ENCODE assay signal across 1 fruit fly cellular context in genomic region chr2L:11280090-11280489, dm6.
TF ChIP-seq lines count a peak whose summit lies in the region.

Gene Ppt2, plus strand, starts transcription at chr2L:11280298.

TF ChIP-seq in whole organism, embryonic, 481 proteins besides CTCF, POLR2A, EP300 and RAD21 (continued from another document):
- TF ChIP-seq CG34224 (GFP tag; IDR thresholded peaks at IDR 0.05; lab: Robert Waterston, UW; ENCODE audit: partially characterized antibody) (no peak; the same call in 2 of the 3 replicates), stc (GFP tag; IDR thresholded peaks at IDR 0.05; lab: Robert Waterston, UW) (no peak), MBD-R2 (GFP tag; IDR thresholded peaks at IDR 0.05; lab: Robert Waterston, UW) (peak; percentile 73), Sox100B (GFP tag; optimal IDR thresholded peaks at IDR 0.05; lab: Kevin White, UChicago) (no peak), CHES-1-like (GFP tag; optimal IDR thresholded peaks at IDR 0.05; lab: Kevin White, UChicago) (peak; percentile 57), CG3281 (GFP tag; optimal IDR thresholded peaks at IDR 0.05; lab: Kevin White, UChicago) (no peak), Dbx (GFP tag; IDR thresholded peaks at IDR 0.05; lab: Robert Waterston, UW) (no peak), CG1603 (tag; optimal IDR thresholded peaks at IDR 0.05; lab: Kevin White, UChicago) (peak; percentile 77), CG16779 (GFP tag; IDR thresholded peaks at IDR 0.05; lab: Robert Waterston, UW) (no peak), CG10267 (tag; optimal IDR thresholded peaks at IDR 0.05; lab: Kevin White, UChicago) (peak; percentile 28), CG12071 (GFP tag; optimal IDR thresholded peaks at IDR 0.05; lab: Kevin White, UChicago) (no peak), inv (GFP tag; IDR thresholded peaks at IDR 0.05; lab: Robert Waterston, UW; ENCODE audit: partially characterized antibody) (no peak), CG2116 (GFP tag; optimal IDR thresholded peaks at IDR 0.05; lab: Kevin White, UChicago) (peak; percentile 57), CG1024 (GFP tag; IDR thresholded peaks at IDR 0.05; lab: Robert Waterston, UW) (no peak), Sox102F (GFP tag; optimal IDR thresholded peaks at IDR 0.05; lab: Kevin White, UChicago) (no peak), unc-4 (GFP tag; IDR thresholded peaks at IDR 0.05; lab: Robert Waterston, UW; ENCODE audit: partially characterized antibody) (0 out of 2 replicates have a peak, but pooled peaks have one; percentile 13), CG15514 (GFP tag; optimal IDR thresholded peaks at IDR 0.05; lab: Kevin White, UChicago) (peak; percentile 64), Dad (GFP tag; optimal IDR thresholded peaks at IDR 0.05; lab: Kevin White, UChicago) (no peak), CG3726 (GFP tag; IDR thresholded peaks at IDR 0.05; lab: Robert Waterston, UW) (no peak), Dref (GFP tag; IDR thresholded peaks at IDR 0.05; lab: Robert Waterston, UW) (peak; percentile 50), eyg (GFP tag; optimal IDR thresholded peaks at IDR 0.05; lab: Kevin White, UChicago) (no peak), Stat92E (GFP tag; optimal IDR thresholded peaks at IDR 0.05; lab: Kevin White, UChicago) (no peak), Eip74EF (GFP tag; optimal IDR thresholded peaks at IDR 0.05; lab: Kevin White, UChicago) (no peak), Sin3A (optimal IDR thresholded peaks at IDR 0.05; lab: Kevin White, UChicago) (peak; percentile 41), peb (GFP tag; IDR thresholded peaks at IDR 0.05; lab: Robert Waterston, UW) (no peak), CG4328 (GFP tag; optimal IDR thresholded peaks at IDR 0.05; lab: Kevin White, UChicago) (no peak), CG30403 (GFP tag; optimal IDR thresholded peaks at IDR 0.05; lab: Kevin White, UChicago) (no peak), Deaf1 (tag; optimal IDR thresholded peaks at IDR 0.05; lab: Kevin White, UChicago) (peak; percentile 39), sob (GFP tag; IDR thresholded peaks at IDR 0.05; lab: Robert Waterston, UW) (peak; percentile 52; the same call in 1 of the 2 replicates), CG31224 (GFP tag; IDR thresholded peaks at IDR 0.05; lab: Robert Waterston, UW) (no peak), CG6689 (GFP tag; IDR thresholded peaks at IDR 0.05; lab: Robert Waterston, UW) (no peak), Ssrp (tag; optimal IDR thresholded peaks at IDR 0.05; lab: Kevin White, UChicago) (no peak), CG4617 (GFP tag; optimal IDR thresholded peaks at IDR 0.05; lab: Kevin White, UChicago; ENCODE audit: borderline replicate concordance) (peak; percentile 71), Aef1 (GFP tag; IDR thresholded peaks at IDR 0.05; lab: Robert Waterston, UW) (peak; percentile 52; the same call in 1 of the 3 replicates), Vsx1 (GFP tag; optimal IDR thresholded peaks at IDR 0.05; lab: Kevin White, UChicago) (peak; percentile 100), mirr (GFP tag; optimal IDR thresholded peaks at IDR 0.05; lab: Kevin White, UChicago) (no peak), CG43689 (GFP tag; IDR thresholded peaks at IDR 0.05; lab: Robert Waterston, UW) (no peak), HmgZ (tag; optimal IDR thresholded peaks at IDR 0.05; lab: Kevin White, UChicago) (peak; percentile 83), usp (GFP tag; optimal IDR thresholded peaks at IDR 0.05; lab: Kevin White, UChicago) (no peak), CG12659 (GFP tag; optimal IDR thresholded peaks at IDR 0.05; lab: Kevin White, UChicago) (peak; percentile 49), HmgD (GFP tag; optimal IDR thresholded peaks at IDR 0.05; lab: Kevin White, UChicago) (peak; percentile 71), btn (GFP tag; optimal IDR thresholded peaks at IDR 0.05; lab: Kevin White, UChicago) (no peak), CG31441 (GFP tag; IDR thresholded peaks at IDR 0.05; lab: Robert Waterston, UW) (no peak), CG14710 (tag; optimal IDR thresholded peaks at IDR 0.05; lab: Kevin White, UChicago) (peak; percentile 30), cwo (GFP tag; optimal IDR thresholded peaks at IDR 0.05; lab: Kevin White, UChicago) (no peak), lilli (GFP tag; optimal IDR thresholded peaks at IDR 0.05; lab: Kevin White, UChicago) (no peak), vnd (GFP tag; IDR thresholded peaks at IDR 0.05; lab: Robert Waterston, UW; ENCODE audit: partially characterized antibody) (no peak), her (GFP tag; optimal IDR thresholded peaks at IDR 0.05; lab: Kevin White, UChicago) (peak; percentile 100), CG11456 (GFP tag; IDR thresholded peaks at IDR 0.05; lab: Robert Waterston, UW) (no peak), CG17361 (GFP tag; IDR thresholded peaks at IDR 0.05; lab: Robert Waterston, UW) (no peak), cato (GFP tag; optimal IDR thresholded peaks at IDR 0.05; lab: Kevin White, UChicago; ENCODE audit: borderline replicate concordance) (no peak), HLH54F (GFP tag; optimal IDR thresholded peaks at IDR 0.05; lab: Kevin White, UChicago) (no peak), Opbp (GFP tag; IDR thresholded peaks at IDR 0.05; lab: Robert Waterston, UW; ENCODE audit: partially characterized antibody) (peak; percentile 39; the same call in 2 of the 3 replicates), Xbp1 (GFP tag; optimal IDR thresholded peaks at IDR 0.05; lab: Kevin White, UChicago) (no peak), CG10366 (GFP tag; IDR thresholded peaks at IDR 0.05; lab: Robert Waterston, UW) (no peak), CG8944 (GFP tag; optimal IDR thresholded peaks at IDR 0.05; lab: Kevin White, UChicago) (no peak), Dp (GFP tag; optimal IDR thresholded peaks at IDR 0.05; lab: Kevin White, UChicago) (peak; percentile 91), amos (GFP tag; IDR thresholded peaks at IDR 0.05; lab: Robert Waterston, UW; ENCODE audit: partially characterized antibody) (peak; percentile 25; the same call in 1 of the 2 replicates), Ets97D (GFP tag; optimal IDR thresholded peaks at IDR 0.05; lab: Kevin White, UChicago) (peak; percentile 52), ems (GFP tag; optimal IDR thresholded peaks at IDR 0.05; lab: Kevin White, UChicago) (no peak), Dip2 (GFP tag; IDR thresholded peaks at IDR 0.05; lab: Robert Waterston, UW) (no peak), gce (GFP tag; IDR thresholded peaks at IDR 0.05; lab: Robert Waterston, UW) (no peak), CG3163 (GFP tag; optimal IDR thresholded peaks at IDR 0.05; lab: Kevin White, UChicago) (no peak), MESR4 (GFP tag; optimal IDR thresholded peaks at IDR 0.05; lab: Kevin White, UChicago) (peak; percentile 76), CG16813 (GFP tag; IDR thresholded peaks at IDR 0.05; lab: Robert Waterston, UW; ENCODE audit: partially characterized antibody) (no peak), MTF-1 (GFP tag; optimal IDR thresholded peaks at IDR 0.05; lab: Kevin White, UChicago; ENCODE audit: borderline replicate concordance) (no peak), sisA (GFP tag; IDR thresholded peaks at IDR 0.05; lab: Robert Waterston, UW) (no peak), gfzf (GFP tag; optimal IDR thresholded peaks at IDR 0.05; lab: Kevin White, UChicago) (peak; percentile 68), run (tag; optimal IDR thresholded peaks at IDR 0.05; lab: Kevin White, UChicago) (no peak), NK7.1 (GFP tag; optimal IDR thresholded peaks at IDR 0.05; lab: Kevin White, UChicago) (no peak), zen (tag; optimal IDR thresholded peaks at IDR 0.05; lab: Kevin White, UChicago) (no peak), otp (GFP tag; IDR thresholded peaks at IDR 0.05; lab: Robert Waterston, UW) (no peak), CG13424 (tag; optimal IDR thresholded peaks at IDR 0.05; lab: Kevin White, UChicago) (no peak), E2f2 (GFP tag; IDR thresholded peaks at IDR 0.05; lab: Robert Waterston, UW) (peak; percentile 93), CG2889 (GFP tag; IDR thresholded peaks at IDR 0.05; lab: Robert Waterston, UW) (no peak), cad (GFP tag; optimal IDR thresholded peaks at IDR 0.05; lab: Kevin White, UChicago) (no peak), rib (GFP tag; IDR thresholded peaks at IDR 0.05; lab: Robert Waterston, UW) (no peak), CG17385 (GFP tag; optimal IDR thresholded peaks at IDR 0.05; lab: Kevin White, UChicago) (peak; percentile 99), gcm (GFP tag; optimal IDR thresholded peaks at IDR 0.05; lab: Kevin White, UChicago) (no peak), CG4282 (GFP tag; optimal IDR thresholded peaks at IDR 0.05; lab: Kevin White, UChicago) (no peak), disco-r (GFP tag; optimal IDR thresholded peaks at IDR 0.05; lab: Kevin White, UChicago) (no peak), phol (tag; optimal IDR thresholded peaks at IDR 0.05; lab: Kevin White, UChicago) (peak; percentile 31), GATAe (GFP tag; conservative IDR thresholded peaks at IDR 0.05; lab: Robert Waterston, UW) (peak; percentile 34; the same call in 1 of the 2 replicates), CG15073 (GFP tag; optimal IDR thresholded peaks at IDR 0.05; lab: Kevin White, UChicago) (no peak), CG2712 (tag; optimal IDR thresholded peaks at IDR 0.05; lab: Kevin White, UChicago) (no peak), trem (tag; optimal IDR thresholded peaks at IDR 0.05; lab: Kevin White, UChicago) (peak; percentile 24), CG30020 (tag; optimal IDR thresholded peaks at IDR 0.05; lab: Kevin White, UChicago) (peak; percentile 5), CrebB (tag; optimal IDR thresholded peaks at IDR 0.05; lab: Kevin White, UChicago) (peak; percentile 20), CG6175 (GFP tag; IDR thresholded peaks at IDR 0.05; lab: Robert Waterston, UW) (no peak), row (GFP tag; IDR thresholded peaks at IDR 0.05; lab: Robert Waterston, UW) (0 out of 3 replicates have a peak, but pooled peaks have one; percentile 24), CG33557 (GFP tag; optimal IDR thresholded peaks at IDR 0.05; lab: Kevin White, UChicago) (no peak), Taf1 (GFP tag; IDR thresholded peaks at IDR 0.05; lab: Robert Waterston, UW) (no peak), Sry-β (GFP tag; optimal IDR thresholded peaks at IDR 0.05; lab: Kevin White, UChicago) (no peak), toy (GFP tag; IDR thresholded peaks at IDR 0.05; lab: Robert Waterston, UW) (no peak), chn (GFP tag; optimal IDR thresholded peaks at IDR 0.05; lab: Kevin White, UChicago) (no peak), CG5180 (GFP tag; optimal IDR thresholded peaks at IDR 0.05; lab: Kevin White, UChicago) (no peak), CG7839 (tag; optimal IDR thresholded peaks at IDR 0.05; lab: Kevin White, UChicago) (no peak), CG9609 (GFP tag; optimal IDR thresholded peaks at IDR 0.05; lab: Kevin White, UChicago) (no peak), stwl (tag; optimal IDR thresholded peaks at IDR 0.05; lab: Kevin White, UChicago) (peak; percentile 65), Six4 (GFP tag; optimal IDR thresholded peaks at IDR 0.05; lab: Kevin White, UChicago) (no peak), hbn (GFP tag; IDR thresholded peaks at IDR 0.05; lab: Robert Waterston, UW; ENCODE audit: partially characterized antibody) (no peak), CG1832 (GFP tag; optimal IDR thresholded peaks at IDR 0.05; lab: Kevin White, UChicago) (no peak), gem (tag; optimal IDR thresholded peaks at IDR 0.05; lab: Kevin White, UChicago) (no peak), schlank (tag; optimal IDR thresholded peaks at IDR 0.05; lab: Kevin White, UChicago) (no peak), CG11085 (GFP tag; IDR thresholded peaks at IDR 0.05; lab: Robert Waterston, UW) (no peak), ap (GFP tag; IDR thresholded peaks at IDR 0.05; lab: Robert Waterston, UW) (no peak), zfh2 (GFP tag; optimal IDR thresholded peaks at IDR 0.05; lab: Kevin White, UChicago) (no peak), CG13624 (GFP tag; optimal IDR thresholded peaks at IDR 0.05; lab: Kevin White, UChicago) (peak; percentile 44), CG12155 (GFP tag; optimal IDR thresholded peaks at IDR 0.05; lab: Kevin White, UChicago) (no peak), CG11504 (tag; optimal IDR thresholded peaks at IDR 0.05; lab: Kevin White, UChicago) (no peak), hth (optimal IDR thresholded peaks at IDR 0.05; lab: Kevin White, UChicago) (no peak), ftz-f1 (GFP tag; optimal IDR thresholded peaks at IDR 0.05; lab: Kevin White, UChicago) (peak; percentile 74), pan (optimal IDR thresholded peaks at IDR 0.05; lab: Kevin White, UChicago) (no peak), pan (GFP tag; optimal IDR thresholded peaks at IDR 0.05 in 1 of 2, IDR thresholded peaks at IDR 0.05 in 1 of 2) (no peak), CG18619 (GFP tag; optimal IDR thresholded peaks at IDR 0.05; lab: Kevin White, UChicago) (no peak), vfl (GFP tag; optimal IDR thresholded peaks at IDR 0.05; lab: Kevin White, UChicago) (no peak), Nf-YA (GFP tag; IDR thresholded peaks at IDR 0.05; lab: Robert Waterston, UW) (no peak), CG10462 (GFP tag; optimal IDR thresholded peaks at IDR 0.05; lab: Kevin White, UChicago) (no peak), CG8359 (GFP tag; optimal IDR thresholded peaks at IDR 0.05; lab: Kevin White, UChicago; ENCODE audit: borderline replicate concordance) (no peak), CG34422 (GFP tag; IDR thresholded peaks at IDR 0.05; lab: Robert Waterston, UW) (peak; percentile 62; the same call in 1 of the 3 replicates), CG9437 (GFP tag; optimal IDR thresholded peaks at IDR 0.05; lab: Kevin White, UChicago) (no peak), CG2129 (GFP tag; IDR thresholded peaks at IDR 0.05; lab: Robert Waterston, UW; ENCODE audit: partially characterized antibody) (no peak), dpn (GFP tag; optimal IDR thresholded peaks at IDR 0.05; lab: Kevin White, UChicago) (no peak), az2 (GFP tag; optimal IDR thresholded peaks at IDR 0.05; lab: Kevin White, UChicago) (no peak), CG4730 (GFP tag; IDR thresholded peaks at IDR 0.05; lab: Robert Waterston, UW) (no peak), Dek (tag; optimal IDR thresholded peaks at IDR 0.05; lab: Kevin White, UChicago) (no peak), CG7786 (GFP tag; optimal IDR thresholded peaks at IDR 0.05; lab: Kevin White, UChicago) (no peak)
